Fruit fly (Drosophila melanogaster) whole organism, embryonic: ENCODE measurements around the gene CG15880.

Experiments
- CG1024 ChIP-seq: fragments of 200-800 bp; sonication (Bioruptor generic); IDR thresholded peaks from 2 replicates; pipeline ENCODE4 v1.3.6; 2022; ENCODE audit warnings: missing biosample characterization, missing genetic modification characterization
- CG10565 ChIP-seq: fragments of 200-800 bp; sonication (Bioruptor generic); optimal IDR thresholded peaks from 3 replicates; lab custom pipeline; 2016; ENCODE audit warnings: missing biosample characterization, mild to moderate bottlenecking, missing genetic modification characterization
- CG11696 ChIP-seq: fragments of 200-800 bp; sonication (Bioruptor generic); IDR thresholded peaks from 2 replicates; pipeline ENCODE4 v1.3.6; 2022; ENCODE audit warnings: missing biosample characterization, missing genetic modification characterization
- CG12942 ChIP-seq: fragments of 200-800 bp; sonication (Bioruptor generic); optimal IDR thresholded peaks from 3 replicates; lab custom pipeline; 2016; ENCODE audit warnings: missing biosample characterization, missing genetic modification characterization
- CG13624 ChIP-seq: fragments of 200-800 bp; sonication (Bioruptor generic); optimal IDR thresholded peaks from 2 replicates; lab custom pipeline; 2016; ENCODE audit warnings: missing biosample characterization, missing genetic modification characterization
- CG14441 ChIP-seq: fragments of 200-800 bp; sonication (Bioruptor generic); IDR thresholded peaks from 2 replicates; pipeline ENCODE4 v1.3.6; 2022; ENCODE audit warnings: missing biosample characterization, missing genetic modification characterization
- CG15011 ChIP-seq: fragments of 200-800 bp; sonication (Bioruptor generic); optimal IDR thresholded peaks from 3 replicates; lab custom pipeline; 2018; ENCODE audit warnings: missing biosample characterization, mild to moderate bottlenecking, missing genetic modification characterization
- CG15514 ChIP-seq: fragments of 200-800 bp; sonication (Bioruptor generic); optimal IDR thresholded peaks from 3 replicates; lab custom pipeline; 2017; ENCODE audit warnings: missing biosample characterization, missing genetic modification characterization, mild to moderate bottlenecking, moderate library complexity, missing genetic modification reagents
- CG16815 ChIP-seq: fragments of 200-800 bp; sonication (Bioruptor generic); optimal IDR thresholded peaks from 3 replicates; lab custom pipeline; 2017; ENCODE audit warnings: missing biosample characterization, mild to moderate bottlenecking, missing genetic modification characterization
- CG17186 ChIP-seq: fragments of 200-800 bp; sonication (Bioruptor generic); optimal IDR thresholded peaks from 3 replicates; lab custom pipeline; 2017; ENCODE audit warnings: missing biosample characterization, missing genetic modification reagents, missing genetic modification characterization
- CG17361 ChIP-seq: fragments of 200-800 bp; sonication (Bioruptor generic); IDR thresholded peaks from 3 replicates; pipeline ENCODE4 v1.3.6; 2022; ENCODE audit warnings: missing biosample characterization, missing genetic modification characterization
- CG31224 ChIP-seq: fragments of 200-800 bp; sonication (Bioruptor generic); IDR thresholded peaks from 2 replicates; pipeline ENCODE4 v1.3.6; 2022; ENCODE audit warnings: missing biosample characterization, missing genetic modification characterization
- CG3281 ChIP-seq: fragments of 200-800 bp; sonication (Bioruptor generic); optimal IDR thresholded peaks from 3 replicates; lab custom pipeline; 2017; ENCODE audit warnings: missing biosample characterization, mild to moderate bottlenecking, missing genetic modification characterization
- CG42726 ChIP-seq: fragments of 200-800 bp; sonication (Bioruptor generic); IDR thresholded peaks from 2 replicates; pipeline ENCODE4 v1.3.6; 2022; ENCODE audit warnings: missing biosample characterization, missing genetic modification characterization; ENCODE audit not compliant: partially characterized antibody
- CG4854 ChIP-seq: fragments of 200-800 bp; sonication (Bioruptor generic); optimal IDR thresholded peaks from 2 replicates; lab custom pipeline; 2016; ENCODE audit warnings: missing biosample characterization, missing genetic modification characterization, inconsistent platforms
- CG8478 ChIP-seq: fragments of >200 bp; optimal IDR thresholded peaks from 2 replicates; lab custom pipeline; 2018
- D19A ChIP-seq: fragments of 200-800 bp; optimal IDR thresholded peaks from 3 replicates; lab custom pipeline; 2019; ENCODE audit warnings: missing biosample characterization, mild to moderate bottlenecking, missing genetic modification characterization, moderate library complexity
- Dek ChIP-seq: fragments of 200-800 bp; sonication (Bioruptor generic); optimal IDR thresholded peaks from 3 replicates; lab custom pipeline; 2019; ENCODE audit warnings: missing biosample characterization, mild to moderate bottlenecking, missing genetic modification characterization, moderate library complexity
- Elba2 ChIP-seq: fragments of 200-800 bp; sonication (Bioruptor generic); optimal IDR thresholded peaks from 3 replicates; lab custom pipeline; 2016; ENCODE audit warnings: missing biosample characterization, missing genetic modification characterization
- Gsc ChIP-seq: fragments of 200-800 bp; sonication (Bioruptor generic); IDR thresholded peaks from 2 replicates; pipeline ENCODE4 v1.3.6; 2022; ENCODE audit warnings: missing biosample characterization, missing genetic modification characterization
- HLH3B ChIP-seq: fragments of 200-800 bp; sonication (Bioruptor generic); IDR thresholded peaks from 2 replicates; pipeline ENCODE4 v1.3.6; 2022; ENCODE audit warnings: missing biosample characterization, missing genetic modification characterization
- Meics ChIP-seq: fragments of 200-800 bp; sonication (Bioruptor generic); optimal IDR thresholded peaks from 2 replicates; lab custom pipeline; 2017; ENCODE audit warnings: missing biosample characterization, mild to moderate bottlenecking, missing genetic modification characterization
- Mes4 ChIP-seq: fragments of 200-800 bp; sonication (Bioruptor generic); optimal IDR thresholded peaks from 2 replicates; lab custom pipeline; 2016; ENCODE audit warnings: missing biosample characterization, missing genetic modification characterization
- Neu2 ChIP-seq: fragments of 200-800 bp; sonication (Bioruptor generic); optimal IDR thresholded peaks from 3 replicates; lab custom pipeline; 2016; ENCODE audit warnings: missing biosample characterization, missing genetic modification characterization, borderline replicate concordance
- Optix ChIP-seq: fragments of 200-800 bp; sonication (Bioruptor generic); IDR thresholded peaks from 3 replicates; pipeline ENCODE4 v1.3.6; 2022; ENCODE audit warnings: missing biosample characterization, missing genetic modification characterization
- Poxn ChIP-seq: fragments of 200-800 bp; sonication (Bioruptor generic); IDR thresholded peaks from 2 replicates; pipeline ENCODE4 v1.3.6; 2022; ENCODE audit warnings: missing biosample characterization, missing genetic modification characterization
- Scr ChIP-seq: fragments of 200-800 bp; sonication (Bioruptor generic); IDR thresholded peaks from 2 replicates; pipeline ENCODE4 v1.3.6; 2022; ENCODE audit warnings: missing biosample characterization, missing genetic modification characterization; ENCODE audit not compliant: partially characterized antibody
- Sin3A ChIP-seq: fragments of >200 bp; optimal IDR thresholded peaks from 2 replicates; lab custom pipeline; 2018
- bbx ChIP-seq: fragments of 200-800 bp; sonication (Bioruptor generic); IDR thresholded peaks from 2 replicates; pipeline ENCODE4 v1.3.6; 2022; ENCODE audit warnings: missing biosample characterization, missing genetic modification characterization; ENCODE audit not compliant: partially characterized antibody
- bsh ChIP-seq, 2 experiments: fragments of 200-800 bp; sonication (Bioruptor generic); optimal IDR thresholded peaks; 2 replicates each; lab custom pipeline; 2017 to 2018; ENCODE audit warnings: mild to moderate bottlenecking in 2 of 2, missing biosample characterization in 2 of 2, missing genetic modification characterization in 2 of 2, moderate library complexity in 1 of 2
- chinmo ChIP-seq: fragments of 200-800 bp; sonication (Bioruptor generic); IDR thresholded peaks from 4 replicates; pipeline ENCODE4 v1.3.6; 2022; ENCODE audit warnings: missing biosample characterization, missing genetic modification characterization; ENCODE audit not compliant: partially characterized antibody
- emc ChIP-seq: fragments of 200-800 bp; sonication (Bioruptor generic); optimal IDR thresholded peaks from 2 replicates; lab custom pipeline; 2016; ENCODE audit warnings: missing biosample characterization, missing genetic modification characterization
- eve ChIP-seq, 2 experiments: fragments of >200 bp; optimal IDR thresholded peaks; 2 replicates each; lab custom pipeline; 2017; ENCODE audit warnings: missing biosample characterization in 2 of 2, missing genetic modification characterization in 2 of 2
- grn ChIP-seq: fragments of 200-800 bp; sonication (Bioruptor generic); optimal IDR thresholded peaks from 3 replicates; lab custom pipeline; 2017; ENCODE audit warnings: missing biosample characterization, missing genetic modification characterization
- gt ChIP-seq: fragments of 200-800 bp; sonication (Bioruptor generic); IDR thresholded peaks from 2 replicates; pipeline ENCODE4 v1.3.6; 2022; ENCODE audit warnings: missing biosample characterization, missing genetic modification characterization
- her ChIP-seq: fragments of 200-800 bp; sonication (Bioruptor generic); optimal IDR thresholded peaks from 2 replicates; lab custom pipeline; 2016; ENCODE audit warnings: missing biosample characterization, missing genetic modification characterization
- insv ChIP-seq, 2 experiments: fragments of 200-800 bp; sonication (Bioruptor generic); optimal IDR thresholded peaks; 3 replicates each; lab custom pipeline; 2016 to 2018; ENCODE audit warnings: missing biosample characterization in 2 of 2, missing genetic modification characterization in 2 of 2
- ken ChIP-seq: fragments of 200-800 bp; sonication (Bioruptor generic); IDR thresholded peaks from 3 replicates; pipeline ENCODE4 v1.3.6; 2022; ENCODE audit warnings: missing biosample characterization, missing genetic modification characterization
- maf-S ChIP-seq: fragments of 200-800 bp; sonication (Bioruptor generic); optimal IDR thresholded peaks from 2 replicates; lab custom pipeline; 2016; ENCODE audit warnings: missing biosample characterization, missing genetic modification characterization
- odd ChIP-seq: fragments of 200-800 bp; sonication (Bioruptor generic); optimal IDR thresholded peaks from 2 replicates; lab custom pipeline; 2017; ENCODE audit warnings: missing biosample characterization, mild to moderate bottlenecking, missing genetic modification characterization
- otp ChIP-seq: fragments of 200-800 bp; sonication (Bioruptor generic); IDR thresholded peaks from 3 replicates; pipeline ENCODE4, ENCODE4 v1.3.6; 2022; ENCODE audit warnings: missing biosample characterization, missing genetic modification characterization
- pb ChIP-seq: fragments of 200-800 bp; sonication (Bioruptor generic); optimal IDR thresholded peaks from 3 replicates; lab custom pipeline; 2016; ENCODE audit warnings: missing biosample characterization, missing genetic modification characterization
- phol ChIP-seq: fragments of 200-800 bp; sonication (Bioruptor generic); optimal IDR thresholded peaks from 3 replicates; lab custom pipeline; 2018; ENCODE audit warnings: missing biosample characterization, mild to moderate bottlenecking, missing genetic modification characterization, moderate library complexity
- repo ChIP-seq: fragments of 200-800 bp; sonication (Bioruptor generic); optimal IDR thresholded peaks from 2 replicates; lab custom pipeline; 2016; ENCODE audit warnings: missing biosample characterization, missing genetic modification characterization
- sc ChIP-seq, 3 experiments: fragments of >200 bp in 2 of 3; fragments of 200-800 bp in 1 of 3; sonication (Bioruptor generic) in 1 of 3; optimal IDR thresholded peaks; 2 replicates in 2 of 3; 3 replicates in 1 of 3; lab custom pipeline; 2017; ENCODE audit warnings: mild to moderate bottlenecking in 1 of 3, missing biosample characterization in 1 of 3, missing genetic modification characterization in 1 of 3, missing genetic modification reagents in 1 of 3
- sens-2 ChIP-seq: fragments of 200-800 bp; sonication (Bioruptor generic); IDR thresholded peaks from 2 replicates; pipeline ENCODE4 v1.3.6; 2022; ENCODE audit warnings: missing biosample characterization, missing genetic modification characterization
- unpg ChIP-seq: fragments of 200-800 bp; sonication (Bioruptor generic); optimal IDR thresholded peaks from 3 replicates; lab custom pipeline; 2018; ENCODE audit warnings: missing biosample characterization, mild to moderate bottlenecking, missing genetic modification characterization, moderate library complexity
- vfl ChIP-seq: fragments of 200-800 bp; sonication (Bioruptor generic); optimal IDR thresholded peaks from 2 replicates; lab custom pipeline; 2016; ENCODE audit warnings: missing biosample characterization, missing genetic modification characterization
- zfh2 ChIP-seq: fragments of 200-800 bp; sonication (Bioruptor generic); optimal IDR thresholded peaks from 2 replicates; lab custom pipeline; 2016; ENCODE audit warnings: missing biosample characterization, missing genetic modification characterization

CG15880 gene

dm6 chr2L:857897-858517 is 40.3 kb upstream of the CG15880 start (continued):
- TF ChIP-seq Poxn (no peak), CG15011 (GFP tag; lab: Kevin White, UChicago) (no peak), sc (optimal IDR thresholded peaks at IDR 0.05; lab: Kevin White, UChicago) (no peak), sc (GFP tag; optimal IDR thresholded peaks at IDR 0.05; lab: Kevin White, UChicago) (no peak), CG10565 (GFP tag; lab: Kevin White, UChicago) (no peak), CG12942 (GFP tag; lab: Kevin White, UChicago) (no peak), otp (GFP tag; lab: Robert Waterston, UW) (peak; percentile 73), Mes4 (GFP tag; lab: Kevin White, UChicago) (peak; percentile 21), CG14441 (GFP tag; lab: Robert Waterston, UW) (peak; percentile 67), chinmo (GFP tag; lab: Robert Waterston, UW) (0 out of 4 replicates have a peak, but pooled peaks have one; percentile 53), emc (no peak), grn (GFP tag; lab: Kevin White, UChicago) (peak; percentile 9), CG31224 (GFP tag; lab: Robert Waterston, UW) (peak; percentile 36; the same call in 1 of the 2 replicates), CG17186 (GFP tag; lab: Kevin White, UChicago) (no peak), Elba2 (GFP tag; lab: Kevin White, UChicago) (no peak), CG4854 (GFP tag; lab: Kevin White, UChicago) (no peak), unpg (GFP tag; lab: Kevin White, UChicago) (peak; percentile 55), CG8478 (lab: Kevin White, UChicago) (no peak), CG42726 (GFP tag; lab: Robert Waterston, UW) (no peak), her (peak; percentile 33), Scr (GFP tag; lab: Robert Waterston, UW) (no peak), D19A (peak; percentile 16), vfl (peak; percentile 1), bsh (GFP tag; optimal IDR thresholded peaks at IDR 0.05; lab: Kevin White, UChicago) (peak in 1 of 2 experiments; percentile 59), Neu2 (GFP tag; lab: Kevin White, UChicago) (no peak), insv (GFP tag; optimal IDR thresholded peaks at IDR 0.05; lab: Kevin White, UChicago) (no peak), CG1024 (GFP tag; lab: Robert Waterston, UW) (0 out of 2 replicates have a peak, but pooled peaks have one; percentile 23), gt (no peak), Gsc (GFP tag; lab: Robert Waterston, UW) (no peak), CG11696 (GFP tag; lab: Robert Waterston, UW) (no peak), odd (GFP tag; lab: Kevin White, UChicago) (peak; percentile 46), CG17361 (peak; percentile 31; the same call in 1 of the 3 replicates), CG15514 (GFP tag; lab: Kevin White, UChicago) (peak; percentile 13)

- TF ChIP-seq Optix (peak; percentile 87), maf-S (GFP tag; lab: Kevin White, UChicago) (peak; percentile 21), ken (GFP tag; lab: Robert Waterston, UW) (peak; percentile 89), pb (GFP tag; lab: Kevin White, UChicago) (peak; percentile 55), eve (GFP tag; optimal IDR thresholded peaks at IDR 0.05; lab: Kevin White, UChicago) (no peak), Meics (GFP tag; lab: Kevin White, UChicago) (peak; percentile 68), Dek (tag; lab: Kevin White, UChicago) (peak; percentile 66), HLH3B (GFP tag; lab: Robert Waterston, UW) (peak; percentile 90), sens-2 (peak; percentile 61), repo (GFP tag; lab: Kevin White, UChicago) (peak; percentile 45), CG3281 (GFP tag; lab: Kevin White, UChicago) (peak; percentile 59), CG13624 (GFP tag; lab: Kevin White, UChicago) (peak; percentile 51), Sin3A (lab: Kevin White, UChicago) (no peak), CG16815 (GFP tag; lab: Kevin White, UChicago) (peak; percentile 65), bbx (GFP tag; lab: Robert Waterston, UW) (no peak), zfh2 (GFP tag; lab: Kevin White, UChicago) (peak; percentile 18), phol (tag; lab: Kevin White, UChicago) (peak; percentile 79)
These were observed 39.1 kb upstream of the CG15880 start for dm6 chr2L:856690-857488.
